Worm (Caenorhabditis elegans) whole organism, young adult: Measurements from ENCODE around the gene cid-1.

Source experiments
- B0019.2 ChIP-seq: fragments of 200-800 bp; sonication (Bioruptor generic); conservative IDR thresholded peaks from 2 replicates; pipeline ENCODE4 v1.3.6; 2022; ENCODE audit warnings: missing genetic modification reagents, missing genetic modification characterization, missing compliant biosample characterization
- C06A6.2 ChIP-seq: fragments of 200-800 bp; sonication (Bioruptor generic); conservative IDR thresholded peaks from 2 replicates; pipeline ENCODE4 v1.3.6; 2022; ENCODE audit warnings: missing genetic modification characterization, missing compliant biosample characterization
- D2030.7 ChIP-seq: fragments of 200-800 bp; sonication (Bioruptor generic); IDR thresholded peaks from 2 replicates; pipeline ENCODE4 v1.3.6; 2022; ENCODE audit warnings: missing genetic modification reagents, missing genetic modification characterization, missing compliant biosample characterization
- T07F8.4 ChIP-seq: sonication (generic microtip); optimal IDR thresholded peaks from 2 replicates; lab custom pipeline; 2016; ENCODE audit warnings: mild to moderate bottlenecking, missing genetic modification characterization, moderate library complexity, missing compliant biosample characterization
- aptf-2 ChIP-seq: fragments of 200-800 bp; sonication (Bioruptor generic); conservative IDR thresholded peaks from 2 replicates; pipeline ENCODE4 v1.3.6; 2022; ENCODE audit warnings: missing genetic modification reagents, missing genetic modification characterization, missing compliant biosample characterization
- attf-5 ChIP-seq: fragments of 200-800 bp; sonication (Bioruptor generic); optimal IDR thresholded peaks from 2 replicates; lab custom pipeline; 2018; ENCODE audit warnings: mild to moderate bottlenecking, missing genetic modification characterization, missing compliant biosample characterization
- attf-6 ChIP-seq: fragments of 200-800 bp; sonication (Bioruptor generic); IDR thresholded peaks from 2 replicates; pipeline ENCODE4 v1.3.6; 2022; ENCODE audit warnings: missing genetic modification reagents, missing genetic modification characterization, missing compliant biosample characterization
- ceh-100 ChIP-seq: fragments of 200-800 bp; sonication (Bioruptor generic); IDR thresholded peaks from 2 replicates; pipeline ENCODE4 v1.3.6; 2022; ENCODE audit warnings: missing genetic modification reagents, missing genetic modification characterization, missing compliant biosample characterization
- ceh-27 ChIP-seq: fragments of 200-800 bp; sonication (Bioruptor generic); optimal IDR thresholded peaks from 2 replicates; lab custom pipeline; 2018; ENCODE audit warnings: mild to moderate bottlenecking, missing genetic modification characterization, moderate library complexity, missing compliant biosample characterization
- ceh-40 ChIP-seq: fragments of 200-800 bp; sonication (Bioruptor generic); IDR thresholded peaks from 2 replicates; pipeline ENCODE4 v1.3.6; 2022; ENCODE audit warnings: missing genetic modification characterization, missing compliant biosample characterization
- ceh-79 ChIP-seq: sonication (generic microtip); optimal IDR thresholded peaks from 2 replicates; lab custom pipeline; 2017; ENCODE audit warnings: mild to moderate bottlenecking, missing genetic modification characterization, missing compliant biosample characterization
- chd-7 ChIP-seq: sonication (generic microtip); optimal IDR thresholded peaks from 2 replicates; lab custom pipeline; 2016; ENCODE audit warnings: mild to moderate bottlenecking, missing genetic modification characterization, moderate library complexity, missing compliant biosample characterization
- dox-1 ChIP-seq: fragments of 200-800 bp; sonication (Bioruptor generic); IDR thresholded peaks from 2 replicates; pipeline ENCODE4 v1.3.6; 2022; ENCODE audit warnings: missing genetic modification reagents, missing genetic modification characterization, missing compliant biosample characterization
- dpl-1 ChIP-seq: fragments of 150-350 bp; optimal IDR thresholded peaks from 2 replicates; lab custom pipeline; 2014; ENCODE audit warnings: missing biosample characterization, missing genetic modification reagents, missing genetic modification characterization
- efl-1 ChIP-seq: fragments of 150-350 bp; optimal IDR thresholded peaks from 2 replicates; lab custom pipeline; 2014; ENCODE audit warnings: missing biosample characterization, missing genetic modification reagents, missing genetic modification characterization
- ets-4 ChIP-seq: fragments of 200-800 bp; sonication (Bioruptor generic); optimal IDR thresholded peaks from 2 replicates; lab custom pipeline; 2018; ENCODE audit warnings: mild to moderate bottlenecking, missing genetic modification characterization, missing compliant biosample characterization
- fkh-3 ChIP-seq: sonication (generic microtip); optimal IDR thresholded peaks from 2 replicates; lab custom pipeline; 2016; ENCODE audit warnings: mild to moderate bottlenecking, missing genetic modification characterization, missing compliant biosample characterization
- him-1 ChIP-seq: sonication (generic microtip); optimal IDR thresholded peaks from 2 replicates; lab custom pipeline; 2016; ENCODE audit warnings: missing genotype, missing genetic modification reagents, missing genetic modification characterization, missing compliant biosample characterization
- hmg-1.2 ChIP-seq: fragments of 200-800 bp; sonication (Bioruptor generic); IDR thresholded peaks from 2 replicates; pipeline ENCODE4 v1.3.6; 2022; ENCODE audit warnings: missing genetic modification reagents, missing genetic modification characterization, missing compliant biosample characterization
- hmg-20 ChIP-seq: fragments of 200-800 bp; sonication (Bioruptor generic); IDR thresholded peaks from 2 replicates; pipeline ENCODE4 v1.3.6; 2022; ENCODE audit warnings: missing genetic modification reagents, missing genetic modification characterization, missing compliant biosample characterization
- hrde-1 ChIP-seq: sonication (generic microtip); optimal IDR thresholded peaks from 2 replicates; lab custom pipeline; 2016; ENCODE audit warnings: missing genetic modification characterization, mild to moderate bottlenecking, missing compliant biosample characterization, moderate library complexity, missing genotype, missing genetic modification reagents, borderline replicate concordance
- lin-26 ChIP-seq: fragments of 200-800 bp; sonication (Bioruptor generic); IDR thresholded peaks from 2 replicates; pipeline ENCODE4 v1.3.6; 2022; ENCODE audit warnings: missing genetic modification reagents, missing genetic modification characterization, missing compliant biosample characterization
- lin-54 ChIP-seq: fragments of 200-800 bp; sonication (Bioruptor generic); optimal IDR thresholded peaks from 2 replicates; lab custom pipeline; 2018; ENCODE audit warnings: mild to moderate bottlenecking, missing genetic modification characterization, missing compliant biosample characterization
- lsl-1 ChIP-seq: fragments of 200-800 bp; sonication (Bioruptor generic); optimal IDR thresholded peaks from 2 replicates; lab custom pipeline; 2018; ENCODE audit warnings: mild to moderate bottlenecking, missing genetic modification characterization, moderate library complexity, missing compliant biosample characterization
- madf-10 ChIP-seq: sonication (generic microtip); optimal IDR thresholded peaks from 2 replicates; lab custom pipeline; 2016; ENCODE audit warnings: mild to moderate bottlenecking, missing genetic modification characterization, missing compliant biosample characterization
- madf-6 ChIP-seq: fragments of 200-800 bp; sonication (Bioruptor generic); IDR thresholded peaks from 2 replicates; pipeline ENCODE4 v1.3.6; 2022; ENCODE audit warnings: missing genetic modification reagents, missing genetic modification characterization, missing compliant biosample characterization
- madf-8 ChIP-seq: fragments of 200-800 bp; sonication (Bioruptor generic); conservative IDR thresholded peaks from 2 replicates; pipeline ENCODE4 v1.3.6; 2022; ENCODE audit warnings: missing genetic modification reagents, missing genetic modification characterization, missing compliant biosample characterization
- mcd-1 ChIP-seq: fragments of 200-800 bp; sonication (Bioruptor generic); IDR thresholded peaks from 2 replicates; pipeline ENCODE4 v1.3.6; 2022; ENCODE audit warnings: missing genetic modification reagents, missing genetic modification characterization, missing compliant biosample characterization
- mxl-1 ChIP-seq: sonication (generic microtip); optimal IDR thresholded peaks from 2 replicates; lab custom pipeline; 2016; ENCODE audit warnings: missing genetic modification characterization, missing compliant biosample characterization
- nfya-2 ChIP-seq: fragments of 200-800 bp; sonication (Bioruptor generic); IDR thresholded peaks from 2 replicates; pipeline ENCODE4 v1.3.6; 2022; ENCODE audit warnings: missing genetic modification reagents, missing genetic modification characterization, missing compliant biosample characterization
- nhr-179 ChIP-seq: sonication (generic microtip); optimal IDR thresholded peaks from 2 replicates; lab custom pipeline; 2016; ENCODE audit warnings: mild to moderate bottlenecking, missing genetic modification characterization, missing compliant biosample characterization
- nhr-90 ChIP-seq: sonication (generic microtip); optimal IDR thresholded peaks from 2 replicates; lab custom pipeline; 2016; ENCODE audit warnings: missing genotype, mild to moderate bottlenecking, missing genetic modification characterization, missing compliant biosample characterization
- pha-4 ChIP-seq: fragments of 150-350 bp; sonication (generic microtip); optimal IDR thresholded peaks from 2 replicates; lab custom pipeline; 2014; ENCODE audit warnings: missing biosample characterization, missing genetic modification reagents, missing genetic modification characterization
- rcor-1 ChIP-seq: fragments of 200-800 bp; sonication (Bioruptor generic); IDR thresholded peaks from 2 replicates; pipeline ENCODE4 v1.3.6; 2022; ENCODE audit warnings: missing genetic modification reagents, missing genetic modification characterization, missing compliant biosample characterization
- snpc-1.1 ChIP-seq: sonication (generic microtip); optimal IDR thresholded peaks from 2 replicates; lab custom pipeline; 2017; ENCODE audit warnings: missing genetic modification characterization, mild to moderate bottlenecking, missing compliant biosample characterization, antibody characterized with exemption, moderate library complexity, missing genotype, missing genetic modification reagents; ENCODE audit not compliant: insufficient read depth
- snpc-3.4 ChIP-seq: sonication (generic microtip); optimal IDR thresholded peaks from 2 replicates; lab custom pipeline; 2017; ENCODE audit warnings: missing genetic modification characterization, mild to moderate bottlenecking, missing compliant biosample characterization, antibody characterized with exemption, moderate library complexity, missing genotype, missing genetic modification reagents
- tbp1 ChIP-seq: fragments of 200-800 bp; sonication (Bioruptor generic); optimal IDR thresholded peaks from 2 replicates; lab custom pipeline; 2018; ENCODE audit warnings: mild to moderate bottlenecking, missing genetic modification characterization, missing compliant biosample characterization
- tlf-1 ChIP-seq: fragments of 200-800 bp; sonication (Bioruptor generic); optimal IDR thresholded peaks from 2 replicates; lab custom pipeline; 2018; ENCODE audit warnings: mild to moderate bottlenecking, missing genetic modification characterization, missing compliant biosample characterization
- unc-62 ChIP-seq: fragments of 150-350 bp; optimal IDR thresholded peaks from 2 replicates; lab custom pipeline; 2014; ENCODE audit warnings: missing biosample characterization, missing genetic modification reagents, missing genetic modification characterization
- ztf-28 ChIP-seq: fragments of 200-800 bp; sonication (Bioruptor generic); IDR thresholded peaks from 2 replicates; pipeline ENCODE4 v1.3.6; 2022; ENCODE audit warnings: missing genetic modification reagents, missing genetic modification characterization, missing compliant biosample characterization

Gene cid-1

ce11 chrIII:5181217-5181616 is 7.5 kb downstream of the cid-1 start (continued):
- TF ChIP-seq snpc-3.4 (tag; lab: Kevin White, UChicago) (no peak), dpl-1 (peak; percentile 12), nfya-2 (GFP tag; lab: Robert Waterston, UW) (no peak), madf-10 (tag; lab: Kevin White, UChicago) (no peak), hrde-1 (tag; lab: Kevin White, UChicago) (no peak), him-1 (tag; lab: Kevin White, UChicago) (peak; percentile 17), madf-8 (GFP tag; lab: Robert Waterston, UW) (peak; percentile 68), lsl-1 (GFP tag; lab: Kevin White, UChicago) (peak; percentile 67), rcor-1 (GFP tag; lab: Robert Waterston, UW) (no peak), ceh-100 (no peak), ztf-28 (GFP tag; lab: Robert Waterston, UW) (no peak), lin-26 (GFP tag; lab: Robert Waterston, UW) (0 out of 2 replicates have a peak, but pooled peaks have one; percentile 47), D2030.7 (GFP tag; lab: Robert Waterston, UW) (peak; percentile 67), aptf-2 (0 out of 2 replicates have a peak, but pooled peaks have one; percentile 45), pha-4 (tag; lab: Kevin White, UChicago) (no peak), ets-4 (no peak), T07F8.4 (no peak), attf-5 (GFP tag; lab: Kevin White, UChicago) (no peak), tbp1 (GFP tag; lab: Kevin White, UChicago) (no peak), B0019.2 (GFP tag; lab: Robert Waterston, UW) (no peak), tlf-1 (GFP tag; lab: Kevin White, UChicago) (peak; percentile 52), unc-62 (GFP tag; lab: Kevin White, UChicago) (no peak), ceh-40 (GFP tag; lab: Robert Waterston, UW) (no peak), efl-1 (peak; percentile 86), chd-7 (tag; lab: Kevin White, UChicago) (no peak), mcd-1 (GFP tag; lab: Robert Waterston, UW) (peak; percentile 47; the same call in 1 of the 2 replicates)

DNA sequence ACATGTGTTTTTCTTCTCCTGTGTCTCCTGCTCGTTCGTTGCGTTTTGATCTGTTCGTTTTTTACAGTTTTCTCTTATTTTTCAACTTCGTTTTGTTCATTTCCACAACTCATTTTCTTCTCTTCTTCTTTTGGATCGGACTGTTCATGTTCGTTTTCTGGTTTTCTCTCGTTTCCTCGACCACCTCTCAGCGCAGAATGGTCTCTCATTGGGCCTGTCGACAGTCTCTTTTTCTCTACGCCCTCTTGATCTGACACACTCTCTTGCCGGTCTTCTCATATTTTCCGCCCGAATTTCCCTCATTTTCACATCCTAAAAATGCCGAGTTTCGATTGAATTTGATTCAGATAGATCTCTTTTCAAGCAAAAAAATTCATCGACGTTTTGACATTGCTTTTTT is 7.9 kb downstream of the cid-1 start:
- no peak for TF ChIP-seq attf-6 (GFP tag; lab: Robert Waterston, UW)
- peak; percentile 74; the same call in 1 of the 2 replicates for TF ChIP-seq hmg-1.2 (GFP tag; lab: Robert Waterston, UW)
- TF ChIP-seq ceh-27 (GFP tag; lab: Kevin White, UChicago): no peak
- no peak for TF ChIP-seq nhr-90 (tag; lab: Kevin White, UChicago)
- no peak for TF ChIP-seq madf-6 (GFP tag; lab: Robert Waterston, UW)
- TF ChIP-seq mxl-1 (tag; lab: Kevin White, UChicago): no peak
- TF ChIP-seq C06A6.2 (GFP tag; lab: Robert Waterston, UW): no peak

DNA sequence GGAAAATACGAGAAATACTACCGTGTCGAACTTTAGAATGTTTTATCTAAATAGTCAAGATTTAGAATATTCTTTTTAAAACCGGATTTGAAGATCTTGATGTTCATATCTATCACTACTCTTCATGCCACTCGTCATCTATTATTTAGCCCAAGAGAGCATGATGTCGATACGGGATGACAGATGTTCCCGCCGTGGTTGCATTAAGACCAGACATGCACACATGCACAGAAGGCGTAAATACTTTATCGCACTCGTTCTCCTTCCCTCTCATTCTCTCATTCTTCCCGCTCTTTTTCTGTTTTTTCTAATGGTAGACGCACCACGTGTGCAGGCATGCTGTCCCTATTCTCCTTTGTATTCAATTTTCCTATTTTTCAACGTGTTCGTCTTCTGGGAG is 9.7 kb downstream of the cid-1 start:
- TF ChIP-seq lin-26 (GFP tag; lab: Robert Waterston, UW): no peak
- no peak for TF ChIP-seq snpc-1.1
- no peak for TF ChIP-seq tlf-1 (GFP tag; lab: Kevin White, UChicago)
- no peak for TF ChIP-seq hmg-20 (GFP tag; lab: Robert Waterston, UW)
- TF ChIP-seq lin-54: no peak
- TF ChIP-seq efl-1: no peak
- no peak for TF ChIP-seq dox-1 (GFP tag; lab: Robert Waterston, UW)
- no peak for TF ChIP-seq nhr-90 (tag; lab: Kevin White, UChicago)
- no peak for TF ChIP-seq nhr-179 (tag; lab: Kevin White, UChicago)
- no peak for TF ChIP-seq ceh-79 (tag; lab: Kevin White, UChicago)
- TF ChIP-seq fkh-3 (tag; lab: Kevin White, UChicago): no peak
